Fruit fly (Drosophila melanogaster): ENCODE results near the gene CG43342.

Gene CG43342

dm6 chr3R:22367126-22368076, 13.7 kb upstream of the CG43342 start, which contains the start of the genes Polr3F and PyK (continued):
- TF ChIP-seq Opbp (GFP tag; IDR thresholded peaks at IDR 0.05; ENCODE audit: partially characterized antibody) (no peak), Xrp1 (GFP tag; IDR thresholded peaks at IDR 0.05) (peak; percentile 20; the same call in 1 of the 2 replicates), Bdp1 (GFP tag; optimal IDR thresholded peaks at IDR 0.05) (no peak), hbn (GFP tag; IDR thresholded peaks at IDR 0.05; ENCODE audit: partially characterized antibody) (0 out of 2 replicates have a peak, but pooled peaks have one; percentile 36), cwo (GFP tag; optimal IDR thresholded peaks at IDR 0.05) (no peak), CG6765 (GFP tag; optimal IDR thresholded peaks at IDR 0.05) (no peak), CG18262 (tag; optimal IDR thresholded peaks at IDR 0.05) (peak; percentile 34), CG2712 (tag; optimal IDR thresholded peaks at IDR 0.05) (peak; percentile 56), Aef1 (GFP tag; IDR thresholded peaks at IDR 0.05) (peak; percentile 12; the same call in 1 of the 3 replicates), dmrt11E (tag; optimal IDR thresholded peaks at IDR 0.05) (no peak), CG33557 (GFP tag; optimal IDR thresholded peaks at IDR 0.05) (peak; percentile 19), CG15514 (GFP tag; optimal IDR thresholded peaks at IDR 0.05) (peak; percentile 66), Dip3 (GFP tag; optimal IDR thresholded peaks at IDR 0.05) (peak; percentile 10), Mes4 (GFP tag; optimal IDR thresholded peaks at IDR 0.05) (no peak), CG34422 (GFP tag; IDR thresholded peaks at IDR 0.05) (0 out of 3 replicates have a peak, but pooled peaks have one; percentile 1), crp (GFP tag; optimal IDR thresholded peaks at IDR 0.05) (peak in 1 of 2 experiments; percentile 65), CG30020 (tag; optimal IDR thresholded peaks at IDR 0.05) (peak; percentile 38), CG3407 (GFP tag; optimal IDR thresholded peaks at IDR 0.05) (no peak), nmo (GFP tag; optimal IDR thresholded peaks at IDR 0.05) (peak; percentile 54), CG8290 (GFP tag; optimal IDR thresholded peaks at IDR 0.05) (no peak), CG8290 (tag; optimal IDR thresholded peaks at IDR 0.05) (peak in 1 of 2 experiments; percentile 40), Med (GFP tag) (peak; percentile 60), Sry-β (GFP tag; optimal IDR thresholded peaks at IDR 0.05) (no peak), gce (GFP tag; IDR thresholded peaks at IDR 0.05) (no peak), CG6813 (GFP tag; optimal IDR thresholded peaks at IDR 0.05) (no peak), jigr1 (GFP tag; IDR thresholded peaks at IDR 0.05) (no peak), CG12236 (GFP tag; optimal IDR thresholded peaks at IDR 0.05) (no peak), onecut (GFP tag; IDR thresholded peaks at IDR 0.05) (no peak), ERR (GFP tag; optimal IDR thresholded peaks at IDR 0.05) (peak; percentile 93), CG31388 (GFP tag; optimal IDR thresholded peaks at IDR 0.05) (no peak), CG10267 (tag; optimal IDR thresholded peaks at IDR 0.05) (peak; percentile 60), sna (GFP tag; IDR thresholded peaks at IDR 0.05; ENCODE audit: partially characterized antibody) (0 out of 2 replicates have a peak, but pooled peaks have one; percentile 17), cad (GFP tag; optimal IDR thresholded peaks at IDR 0.05) (no peak), stc (GFP tag; IDR thresholded peaks at IDR 0.05) (no peak), CG30403 (GFP tag; optimal IDR thresholded peaks at IDR 0.05) (peak; percentile 29), CG2129 (GFP tag; IDR thresholded peaks at IDR 0.05; ENCODE audit: partially characterized antibody) (no peak), ash1 (GFP tag; optimal IDR thresholded peaks at IDR 0.05) (no peak), maf-S (GFP tag; optimal IDR thresholded peaks at IDR 0.05) (no peak), hkb (optimal IDR thresholded peaks at IDR 0.05) (no peak), hkb (GFP tag; IDR thresholded peaks at IDR 0.05) (peak; percentile 28), E2f2 (GFP tag; IDR thresholded peaks at IDR 0.05) (peak; percentile 71), fd96Cb (tag; optimal IDR thresholded peaks at IDR 0.05) (no peak), Hr3 (GFP tag; optimal IDR thresholded peaks at IDR 0.05) (no peak), chn (GFP tag; optimal IDR thresholded peaks at IDR 0.05) (no peak), Nf-YA (GFP tag; IDR thresholded peaks at IDR 0.05) (no peak), MBD-R2 (GFP tag; IDR thresholded peaks at IDR 0.05) (peak; percentile 71; the same call in 1 of the 2 replicates), E2f1 (GFP tag; IDR thresholded peaks at IDR 0.05) (no peak), CG10959 (GFP tag; IDR thresholded peaks at IDR 0.05) (no peak), CHES-1-like (GFP tag; optimal IDR thresholded peaks at IDR 0.05) (peak; percentile 44)
